Fruit fly (Drosophila melanogaster): ENCODE measurements around the gene trbl.

DNA sequence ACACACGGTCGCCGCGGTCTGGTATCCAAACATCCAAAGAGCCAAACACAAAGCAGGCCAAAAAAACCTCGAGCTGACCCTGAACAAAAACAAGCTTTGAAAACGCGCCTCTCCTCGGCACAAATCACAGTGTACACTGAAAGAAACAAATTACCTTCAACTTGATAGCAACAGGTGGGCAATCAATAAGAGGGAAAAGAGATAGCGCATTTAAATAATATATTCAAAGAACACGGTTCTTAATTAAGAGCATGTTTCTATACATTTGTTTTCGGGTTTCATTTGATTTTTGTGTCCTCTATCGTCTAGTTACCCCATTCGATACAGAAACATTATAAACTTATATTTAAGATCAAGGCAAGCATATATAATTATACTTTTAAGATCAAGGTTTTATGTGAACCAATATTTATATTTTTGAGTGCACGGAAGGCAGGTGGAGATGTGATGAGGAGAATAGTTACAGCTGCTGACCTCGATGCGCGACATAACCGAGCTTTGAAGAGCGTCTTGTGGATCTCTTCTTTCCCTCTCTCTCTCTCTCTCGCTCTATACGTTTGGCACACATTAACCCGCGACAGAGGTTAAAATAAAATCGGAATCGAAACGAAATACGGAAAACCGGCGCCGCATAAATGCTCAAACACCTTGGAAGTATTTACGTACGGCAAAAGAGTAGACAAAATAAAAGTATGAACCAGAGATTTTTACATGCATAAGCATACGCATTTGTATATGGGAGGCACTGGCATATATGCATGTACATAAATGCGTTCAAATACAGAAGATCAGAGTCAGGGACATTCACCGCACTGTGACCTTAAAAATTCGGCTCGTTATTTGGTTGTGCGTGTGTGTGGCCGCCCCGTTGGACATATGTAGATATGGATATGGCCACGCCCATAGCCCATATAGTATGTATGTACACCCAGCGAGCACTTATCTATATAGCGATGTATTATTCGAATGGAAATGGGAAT is 2.9 kb downstream of the trbl start:
- no peak for TF ChIP-seq Dll (optimal IDR thresholded peaks at IDR 0.05)
- no peak for TF ChIP-seq psq (optimal IDR thresholded peaks at IDR 0.05)
- no peak for TF ChIP-seq pan (optimal IDR thresholded peaks at IDR 0.05)
